Worm (Caenorhabditis elegans) whole organism, L2 larva: ENCODE results near the gene smg-7.

Source experiments
- ama-1 ChIP-seq: fragments of 150-350 bp; optimal IDR thresholded peaks from 2 replicates; lab custom pipeline; 2018; ENCODE audit warnings: inconsistent platforms
- dmd-4 ChIP-seq: sonication (generic microtip); optimal IDR thresholded peaks from 2 replicates; lab custom pipeline; 2017; ENCODE audit warnings: missing biosample characterization, missing genetic modification characterization
- lin-39 ChIP-seq: fragments of 150-350 bp; optimal IDR thresholded peaks from 2 replicates; lab custom pipeline; 2014; ENCODE audit warnings: missing biosample characterization, missing genetic modification reagents, missing genetic modification characterization
- nhr-6 ChIP-seq: fragments of 150-350 bp; optimal IDR thresholded peaks from 2 replicates; lab custom pipeline; 2014; ENCODE audit warnings: missing biosample characterization, missing genetic modification characterization
- nhr-77 ChIP-seq: fragments of 150-350 bp; optimal IDR thresholded peaks from 2 replicates; lab custom pipeline; 2014; ENCODE audit warnings: missing biosample characterization, missing genetic modification characterization
- zag-1 ChIP-seq: fragments of 150-350 bp; optimal IDR thresholded peaks from 2 replicates; lab custom pipeline; 2014; ENCODE audit warnings: missing biosample characterization, missing genetic modification characterization
- ztf-11 ChIP-seq: sonication (generic microtip); optimal IDR thresholded peaks from 2 replicates; lab custom pipeline; 2017; ENCODE audit warnings: missing biosample characterization, missing genetic modification characterization

DNA sequence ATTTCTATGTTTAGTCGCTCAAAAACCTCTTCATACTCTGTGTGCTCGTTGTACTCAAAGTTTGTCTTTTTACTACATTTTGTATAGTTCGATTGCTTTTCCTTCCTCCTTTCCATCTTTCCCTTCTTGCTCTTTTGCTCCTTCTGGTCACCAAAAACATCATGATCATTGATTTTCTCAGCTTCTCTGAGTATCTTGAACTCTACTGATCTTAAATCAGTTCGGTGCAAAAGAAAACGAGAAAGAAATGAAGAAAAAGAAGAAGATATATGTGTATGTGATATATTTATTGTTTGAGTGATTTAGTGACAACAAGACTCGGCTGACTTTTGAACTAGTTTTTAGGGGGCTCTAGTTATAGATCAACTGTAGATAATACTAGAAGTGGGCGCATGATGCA is 7.9 kb upstream of the smg-7 start:
- TF ChIP-seq nhr-6 (tag; lab: Kevin White, UChicago), result no peak
- TF ChIP-seq dmd-4, result no peak
- TF ChIP-seq nhr-77 (tag; lab: Kevin White, UChicago), result no peak
- no peak for TF ChIP-seq zag-1 (tag; lab: Kevin White, UChicago)
- TF ChIP-seq ama-1, result no peak
- no peak for TF ChIP-seq ztf-11 (tag; lab: Kevin White, UChicago)
- TF ChIP-seq lin-39 (tag; lab: Kevin White, UChicago), result no peak
